Fruit fly (Drosophila melanogaster): ENCODE results near the gene CG15601.

CG15601 gene

dm6 chrX:15733995-15734394 is 23.5 kb downstream of the CG15601 start, which contains the start of the genes CG12379 and MagR (continued):
- TF ChIP-seq wek (GFP tag; optimal IDR thresholded peaks at IDR 0.05), result no peak
- peak; percentile 80 for TF ChIP-seq nmo (GFP tag; optimal IDR thresholded peaks at IDR 0.05)
- no peak for TF ChIP-seq grn (GFP tag; optimal IDR thresholded peaks at IDR 0.05)
- no peak for TF ChIP-seq CG15073 (GFP tag; optimal IDR thresholded peaks at IDR 0.05)
- TF ChIP-seq CG17568 (GFP tag; optimal IDR thresholded peaks at IDR 0.05), result no peak
- no peak for TF ChIP-seq aop (GFP tag; IDR thresholded peaks at IDR 0.05)
- no peak for TF ChIP-seq CG15479 (GFP tag; optimal IDR thresholded peaks at IDR 0.05)
- TF ChIP-seq MTF-1 (GFP tag; optimal IDR thresholded peaks at IDR 0.05; ENCODE audit: borderline replicate concordance), result no peak
- TF ChIP-seq CG32532 (GFP tag; IDR thresholded peaks at IDR 0.05), result peak; percentile 46; the same call in 1 of the 2 replicates
- TF ChIP-seq CG7271 (tag; optimal IDR thresholded peaks at IDR 0.05), result no peak
- TF ChIP-seq CG6254 (GFP tag; optimal IDR thresholded peaks at IDR 0.05), result no peak
- no peak for TF ChIP-seq CG8478 (optimal IDR thresholded peaks at IDR 0.05)
- TF ChIP-seq Adf1 (GFP tag; IDR thresholded peaks at IDR 0.05), result 0 out of 2 replicates have a peak, but pooled peaks have one; percentile 20
- TF ChIP-seq CG3995 (GFP tag; optimal IDR thresholded peaks at IDR 0.05), result peak; percentile 100
- peak; percentile 40; the same call in 1 of the 2 replicates for TF ChIP-seq CG7372 (GFP tag; IDR thresholded peaks at IDR 0.05)
- TF ChIP-seq CG12104 (GFP tag; optimal IDR thresholded peaks at IDR 0.05), result peak; percentile 46
- peak; percentile 42 for TF ChIP-seq Bdp1 (GFP tag; optimal IDR thresholded peaks at IDR 0.05)
- TF ChIP-seq jing (GFP tag; optimal IDR thresholded peaks at IDR 0.05), result no peak
- peak; percentile 35; the same call in 1 of the 2 replicates for TF ChIP-seq Xrp1 (GFP tag; IDR thresholded peaks at IDR 0.05)
- peak in 1 of 3 experiments; percentile 53 for TF ChIP-seq lola (GFP tag; optimal IDR thresholded peaks at IDR 0.05)
- no peak for TF ChIP-seq eyg (GFP tag; optimal IDR thresholded peaks at IDR 0.05)
- peak; percentile 44 for TF ChIP-seq Ssrp (tag; optimal IDR thresholded peaks at IDR 0.05)
- no peak for TF ChIP-seq prd (optimal IDR thresholded peaks at IDR 0.05)
- peak; percentile 70 for TF ChIP-seq prd (GFP tag; IDR thresholded peaks at IDR 0.05)
- TF ChIP-seq NK7.1 (GFP tag; optimal IDR thresholded peaks at IDR 0.05), result peak; percentile 27
- no peak for TF ChIP-seq CG1529 (GFP tag; optimal IDR thresholded peaks at IDR 0.05)
- no peak for TF ChIP-seq gsb-n (tag; optimal IDR thresholded peaks at IDR 0.05)
- no peak for TF ChIP-seq cad (GFP tag; optimal IDR thresholded peaks at IDR 0.05)
- peak; percentile 43 for TF ChIP-seq CG18262 (tag; optimal IDR thresholded peaks at IDR 0.05)
- no peak for TF ChIP-seq jigr1 (GFP tag; IDR thresholded peaks at IDR 0.05)
- peak; percentile 69 for TF ChIP-seq Dref (GFP tag; IDR thresholded peaks at IDR 0.05)
- TF ChIP-seq CG2202 (tag; optimal IDR thresholded peaks at IDR 0.05), result no peak
- TF ChIP-seq CG13287 (GFP tag; IDR thresholded peaks at IDR 0.05; ENCODE audit: partially characterized antibody), result peak; percentile 78
- no peak for TF ChIP-seq CG10321 (GFP tag; IDR thresholded peaks at IDR 0.05)
- peak; percentile 67 for TF ChIP-seq tx (GFP tag; optimal IDR thresholded peaks at IDR 0.05)
- TF ChIP-seq CG4707 (GFP tag; optimal IDR thresholded peaks at IDR 0.05), result no peak
- TF ChIP-seq chinmo (GFP tag; IDR thresholded peaks at IDR 0.05; ENCODE audit: partially characterized antibody), result 0 out of 4 replicates have a peak, but pooled peaks have one; percentile 67
- TF ChIP-seq CG6175 (GFP tag; IDR thresholded peaks at IDR 0.05), result no peak
- TF ChIP-seq Doc3 (GFP tag; IDR thresholded peaks at IDR 0.05; ENCODE audit: partially characterized antibody), result peak; percentile 78
- TF ChIP-seq unc-4 (GFP tag; IDR thresholded peaks at IDR 0.05; ENCODE audit: partially characterized antibody), result peak; percentile 78
- TF ChIP-seq HLHmδ (GFP tag; optimal IDR thresholded peaks at IDR 0.05), result no peak
- no peak for TF ChIP-seq Doc2 (GFP tag; IDR thresholded peaks at IDR 0.05)
- TF ChIP-seq Ets97D (GFP tag; optimal IDR thresholded peaks at IDR 0.05), result peak; percentile 30
- TF ChIP-seq crol (GFP tag; IDR thresholded peaks at IDR 0.05), result no peak
- peak; percentile 67 for TF ChIP-seq Fer1 (GFP tag; optimal IDR thresholded peaks at IDR 0.05)
- TF ChIP-seq sd (tag; optimal IDR thresholded peaks at IDR 0.05), result no peak
- TF ChIP-seq slbo (GFP tag; IDR thresholded peaks at IDR 0.05), result peak; percentile 62
- no peak for TF ChIP-seq CG12071 (GFP tag; optimal IDR thresholded peaks at IDR 0.05)
- peak; percentile 67; the same call in 2 of the 3 replicates for TF ChIP-seq CG6791 (GFP tag; IDR thresholded peaks at IDR 0.05; ENCODE audit: partially characterized antibody)
- peak; percentile 62; the same call in 1 of the 2 replicates for TF ChIP-seq CG42726 (GFP tag; IDR thresholded peaks at IDR 0.05; ENCODE audit: partially characterized antibody)
- peak; percentile 28; the same call in 1 of the 2 replicates for TF ChIP-seq CG10366 (GFP tag; IDR thresholded peaks at IDR 0.05)

Measured in whole organism, embryonic.